Fruit fly (Drosophila melanogaster) whole organism, embryonic: ENCODE data around the gene CG4955.
A peak's percentile ranks its signal among the peaks of the same experiment; 100 is the strongest.

ENCODE experiments used
- Bgb ChIP-seq: fragments of 200-800 bp; sonication (Bioruptor generic); IDR thresholded peaks from 2 replicates; pipeline ENCODE4 v1.3.6; 2022; ENCODE audit warnings: missing biosample characterization, missing genetic modification characterization; ENCODE audit not compliant: partially characterized antibody
- CG10366 ChIP-seq: fragments of 200-800 bp; sonication (Bioruptor generic); IDR thresholded peaks from 2 replicates; pipeline ENCODE4 v1.3.6; 2022; ENCODE audit warnings: missing biosample characterization, missing genetic modification characterization
- CG10543 ChIP-seq: fragments of 200-800 bp; sonication (Bioruptor generic); optimal IDR thresholded peaks from 3 replicates; lab custom pipeline; 2017; ENCODE audit warnings: missing biosample characterization, mild to moderate bottlenecking, missing genetic modification characterization, moderate library complexity
- CG10979 ChIP-seq: fragments of 200-800 bp; sonication (Bioruptor generic); optimal IDR thresholded peaks from 2 replicates; lab custom pipeline; 2018; ENCODE audit warnings: missing biosample characterization, mild to moderate bottlenecking, missing genetic modification characterization, moderate library complexity
- CG11093 ChIP-seq: fragments of 200-800 bp; sonication (Bioruptor generic); IDR thresholded peaks from 3 replicates; pipeline ENCODE4 v1.3.6; 2022; ENCODE audit warnings: missing biosample characterization, missing genetic modification characterization
- CG11696 ChIP-seq: fragments of 200-800 bp; sonication (Bioruptor generic); IDR thresholded peaks from 2 replicates; pipeline ENCODE4 v1.3.6; 2022; ENCODE audit warnings: missing biosample characterization, missing genetic modification characterization
- CG13296 ChIP-seq: fragments of 200-800 bp; sonication (Bioruptor generic); optimal IDR thresholded peaks from 3 replicates; lab custom pipeline; 2018; ENCODE audit warnings: missing biosample characterization, mild to moderate bottlenecking, missing genetic modification characterization
- CG1529 ChIP-seq: fragments of 200-800 bp; sonication (Bioruptor generic); optimal IDR thresholded peaks from 3 replicates; lab custom pipeline; 2018; ENCODE audit warnings: missing biosample characterization, missing genetic modification characterization
- CG16779 ChIP-seq: fragments of 200-800 bp; sonication (Bioruptor generic); IDR thresholded peaks from 2 replicates; pipeline ENCODE4 v1.3.6; 2022; ENCODE audit warnings: missing biosample characterization, missing genetic modification characterization
- CG31365 ChIP-seq: fragments of 200-800 bp; sonication (Bioruptor generic); optimal IDR thresholded peaks from 2 replicates; lab custom pipeline; 2018; ENCODE audit warnings: missing biosample characterization, mild to moderate bottlenecking, missing genetic modification characterization
- CG32532 ChIP-seq: fragments of 200-800 bp; sonication (Bioruptor generic); IDR thresholded peaks from 2 replicates; pipeline ENCODE4 v1.3.6; 2022; ENCODE audit warnings: missing biosample characterization, missing genetic modification characterization
- CG3726 ChIP-seq: fragments of 200-800 bp; sonication (Bioruptor generic); IDR thresholded peaks from 3 replicates; pipeline ENCODE4, ENCODE4 v1.3.6; 2022; ENCODE audit warnings: missing biosample characterization, missing genetic modification characterization
- CG4282 ChIP-seq: fragments of 200-800 bp; sonication (Bioruptor generic); optimal IDR thresholded peaks from 2 replicates; lab custom pipeline; 2016; ENCODE audit warnings: missing biosample characterization, missing genetic modification characterization
- CG4854 ChIP-seq: fragments of 200-800 bp; sonication (Bioruptor generic); optimal IDR thresholded peaks from 2 replicates; lab custom pipeline; 2016; ENCODE audit warnings: missing biosample characterization, missing genetic modification characterization, inconsistent platforms
- CG6683 ChIP-seq: fragments of 200-800 bp; sonication (Bioruptor generic); optimal IDR thresholded peaks from 2 replicates; lab custom pipeline; 2017; ENCODE audit warnings: missing biosample characterization, mild to moderate bottlenecking, missing genetic modification characterization, missing genetic modification reagents
- CG7372 ChIP-seq: fragments of 200-800 bp; sonication (Bioruptor generic); IDR thresholded peaks from 2 replicates; pipeline ENCODE4 v1.3.6; 2022; ENCODE audit warnings: missing biosample characterization, missing genetic modification characterization
- Camta ChIP-seq: fragments of 200-800 bp; sonication (Bioruptor generic); optimal IDR thresholded peaks from 2 replicates; lab custom pipeline; 2016; ENCODE audit warnings: missing biosample characterization, missing genetic modification characterization
- Doc2 ChIP-seq: fragments of 200-800 bp; sonication (Bioruptor generic); IDR thresholded peaks from 2 replicates; pipeline ENCODE4 v1.3.6; 2022; ENCODE audit warnings: missing biosample characterization, missing genetic modification characterization
- Doc3 ChIP-seq: fragments of 200-800 bp; sonication (Bioruptor generic); IDR thresholded peaks from 3 replicates; pipeline ENCODE4 v1.3.6; 2022; ENCODE audit warnings: missing biosample characterization, missing genetic modification characterization; ENCODE audit not compliant: partially characterized antibody
- Ets65A ChIP-seq: fragments of 200-800 bp; sonication (Bioruptor generic); peaks from one replicate; lab custom pipeline; 2016; ENCODE audit warnings: missing biosample characterization, missing genetic modification characterization
- Fer3 ChIP-seq: fragments of 200-800 bp; sonication (Bioruptor generic); optimal IDR thresholded peaks from 2 replicates; lab custom pipeline; 2018; ENCODE audit warnings: missing biosample characterization, mild to moderate bottlenecking, missing genetic modification characterization, moderate library complexity
- Hmx ChIP-seq: fragments of 200-800 bp; sonication (Bioruptor generic); optimal IDR thresholded peaks from 2 replicates; lab custom pipeline; 2016; ENCODE audit warnings: missing biosample characterization, missing genetic modification characterization
- Jarid2 ChIP-seq: fragments of 200-800 bp; sonication (Bioruptor generic); optimal IDR thresholded peaks from 3 replicates; lab custom pipeline; 2017; ENCODE audit warnings: mild to moderate bottlenecking, missing biosample characterization, missing genetic modification reagents, missing genetic modification characterization
- Optix ChIP-seq: fragments of 200-800 bp; sonication (Bioruptor generic); IDR thresholded peaks from 3 replicates; pipeline ENCODE4 v1.3.6; 2022; ENCODE audit warnings: missing biosample characterization, missing genetic modification characterization
- Scr ChIP-seq: fragments of 200-800 bp; sonication (Bioruptor generic); IDR thresholded peaks from 2 replicates; pipeline ENCODE4 v1.3.6; 2022; ENCODE audit warnings: missing biosample characterization, missing genetic modification characterization; ENCODE audit not compliant: partially characterized antibody
- Tbp ChIP-seq: fragments of >200 bp; optimal IDR thresholded peaks from 2 replicates; lab custom pipeline; 2018; ENCODE audit warnings: missing biosample characterization, missing genetic modification characterization
- Xbp1 ChIP-seq: fragments of 200-800 bp; sonication (Bioruptor generic); optimal IDR thresholded peaks from 3 replicates; lab custom pipeline; 2016; ENCODE audit warnings: missing biosample characterization, mild to moderate bottlenecking, missing genetic modification characterization
- ase ChIP-seq: fragments of 200-800 bp; sonication (Bioruptor generic); IDR thresholded peaks from 3 replicates; pipeline ENCODE4 v1.3.6; 2022; ENCODE audit warnings: missing biosample characterization, missing genetic modification characterization
- az2 ChIP-seq: fragments of 200-800 bp; sonication (Bioruptor generic); optimal IDR thresholded peaks from 3 replicates; lab custom pipeline; 2016; ENCODE audit warnings: missing biosample characterization, missing genetic modification characterization
- caup ChIP-seq: fragments of 200-800 bp; sonication (Bioruptor generic); optimal IDR thresholded peaks from 3 replicates; lab custom pipeline; 2017; ENCODE audit warnings: missing biosample characterization, mild to moderate bottlenecking, missing genetic modification characterization, moderate library complexity; ENCODE audit not compliant: severe bottlenecking
- chinmo ChIP-seq: fragments of 200-800 bp; sonication (Bioruptor generic); IDR thresholded peaks from 4 replicates; pipeline ENCODE4 v1.3.6; 2022; ENCODE audit warnings: missing biosample characterization, missing genetic modification characterization; ENCODE audit not compliant: partially characterized antibody
- danr ChIP-seq: fragments of 200-800 bp; sonication (Bioruptor generic); IDR thresholded peaks from 2 replicates; pipeline ENCODE4 v1.3.6; 2022; ENCODE audit warnings: missing biosample characterization, missing genetic modification characterization
- dm ChIP-seq: fragments of 200-800 bp; sonication (Bioruptor generic); optimal IDR thresholded peaks from 3 replicates; lab custom pipeline; 2016; ENCODE audit warnings: missing biosample characterization, missing genetic modification characterization
- dysf ChIP-seq: fragments of 200-800 bp; sonication (Bioruptor generic); IDR thresholded peaks from 3 replicates; pipeline ENCODE4 v1.3.6; 2022; ENCODE audit warnings: missing biosample characterization, missing genetic modification characterization
- fd64A ChIP-seq: fragments of 200-800 bp; sonication (Bioruptor generic); optimal IDR thresholded peaks from 3 replicates; lab custom pipeline; 2018; ENCODE audit warnings: missing biosample characterization, mild to moderate bottlenecking, missing genetic modification characterization
- gem ChIP-seq: fragments of 200-800 bp; sonication (Bioruptor generic); optimal IDR thresholded peaks from 2 replicates; lab custom pipeline; 2019; ENCODE audit warnings: missing biosample characterization, mild to moderate bottlenecking, missing genetic modification characterization, moderate library complexity
- gsb-n ChIP-seq: fragments of 200-800 bp; sonication (Bioruptor generic); optimal IDR thresholded peaks from 3 replicates; lab custom pipeline; 2018; ENCODE audit warnings: missing biosample characterization, mild to moderate bottlenecking, missing genetic modification characterization
- ham ChIP-seq: fragments of 200-800 bp; sonication (Bioruptor generic); IDR thresholded peaks from 2 replicates; pipeline ENCODE4 v1.3.6; 2022; ENCODE audit warnings: missing biosample characterization, missing genetic modification characterization
- hkb ChIP-seq, 2 experiments: fragments of 200-800 bp in 1 of 2; fragments of >200 bp in 1 of 2; sonication (Bioruptor generic) in 1 of 2; IDR thresholded peaks in 1 of 2; optimal IDR thresholded peaks in 1 of 2; 2 replicates each; pipeline versions ENCODE4 v1.3.6 to Lab custom; 2017 to 2022; ENCODE audit warnings: missing biosample characterization in 1 of 2, missing genetic modification characterization in 1 of 2
- mirr ChIP-seq: fragments of 200-800 bp; sonication (Bioruptor generic); optimal IDR thresholded peaks from 3 replicates; lab custom pipeline; 2018; ENCODE audit warnings: missing biosample characterization, mild to moderate bottlenecking, missing genetic modification characterization
- nerfin-2 ChIP-seq: fragments of 200-800 bp; sonication (Bioruptor generic); IDR thresholded peaks from 2 replicates; pipeline ENCODE4 v1.3.6; 2022; ENCODE audit warnings: missing biosample characterization, missing genetic modification characterization; ENCODE audit not compliant: partially characterized antibody
- onecut ChIP-seq: fragments of 200-800 bp; sonication (Bioruptor generic); IDR thresholded peaks from 2 replicates; pipeline ENCODE4 v1.3.6; 2022; ENCODE audit warnings: missing biosample characterization, missing genetic modification characterization
- pnt ChIP-seq: fragments of 200-800 bp; sonication (Bioruptor generic); optimal IDR thresholded peaks from 3 replicates; lab custom pipeline; 2016; ENCODE audit warnings: missing biosample characterization, missing genetic modification characterization
- pum ChIP-seq: fragments of 200-800 bp; sonication (Bioruptor generic); optimal IDR thresholded peaks from 2 replicates; lab custom pipeline; 2016; ENCODE audit warnings: missing biosample characterization, missing genetic modification characterization
- slp2 ChIP-seq: fragments of 200-800 bp; sonication (Bioruptor generic); optimal IDR thresholded peaks from 2 replicates; lab custom pipeline; 2016; ENCODE audit warnings: missing biosample characterization, missing genetic modification characterization
- sr ChIP-seq: fragments of 200-800 bp; sonication (Bioruptor generic); IDR thresholded peaks from 3 replicates; pipeline ENCODE4 v1.3.6; 2022; ENCODE audit warnings: missing biosample characterization, missing genetic modification characterization
- tio ChIP-seq: fragments of 200-800 bp; sonication (Bioruptor generic); optimal IDR thresholded peaks from 2 replicates; lab custom pipeline; 2017; ENCODE audit warnings: missing biosample characterization, missing genetic modification characterization, inconsistent platforms
- toy ChIP-seq: fragments of 200-800 bp; sonication (Bioruptor generic); IDR thresholded peaks from 2 replicates; pipeline ENCODE4 v1.3.6; 2022; ENCODE audit warnings: missing biosample characterization, missing genetic modification characterization
- usp ChIP-seq: fragments of >200 bp; optimal IDR thresholded peaks from 2 replicates; lab custom pipeline; 2017; ENCODE audit warnings: missing biosample characterization, missing genetic modification characterization

Gene CG4955

DNA sequence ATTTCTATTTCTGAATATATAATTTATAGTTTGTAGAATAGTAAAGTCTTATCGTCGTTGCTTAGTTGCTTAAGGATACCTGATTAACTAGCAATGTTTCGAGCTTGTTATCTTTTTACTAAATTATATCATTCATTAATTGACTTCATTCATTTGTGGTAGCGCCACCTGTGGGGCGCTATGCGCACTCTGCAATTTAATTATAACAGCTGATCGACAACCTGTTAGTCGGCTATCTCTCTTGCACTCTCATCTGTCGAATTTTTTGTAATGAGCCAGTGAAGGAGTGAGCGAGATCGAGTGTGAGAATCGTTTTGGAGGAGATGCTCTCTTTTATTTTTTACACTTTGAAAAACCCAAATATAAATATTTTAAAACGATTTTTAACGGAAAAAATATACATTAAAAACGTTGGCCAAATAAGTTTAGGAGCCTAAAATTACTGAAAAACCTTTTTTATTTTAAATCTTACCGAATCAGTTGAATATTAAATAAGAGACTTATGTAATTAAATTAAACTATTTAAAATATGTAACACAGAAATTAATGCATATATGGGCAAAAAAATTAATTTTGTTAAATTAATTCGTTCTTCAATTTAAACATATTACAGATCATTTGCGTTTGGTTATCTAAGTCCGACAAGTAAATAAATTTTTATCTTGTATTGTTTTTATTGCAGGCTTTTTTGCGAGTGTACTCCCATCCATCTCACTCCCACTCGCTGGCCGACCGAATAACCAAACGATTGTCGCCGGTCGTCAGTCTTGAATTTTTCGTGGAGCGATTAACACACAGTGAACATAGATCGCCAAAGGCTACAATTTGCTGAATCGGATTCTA, 10.0 kb downstream of the CG4955 start, which contains the start of the genes CG16700 and CG4991 (continued):
- no peak for TF ChIP-seq mirr
- peak; percentile 66 for TF ChIP-seq caup (GFP tag; lab: Kevin White, UChicago)
- TF ChIP-seq CG11093 (GFP tag; lab: Robert Waterston, UW), result peak; percentile 39; the same call in 1 of the 3 replicates
- TF ChIP-seq az2, result peak; percentile 76
- peak; percentile 71 for TF ChIP-seq Fer3
- no peak for TF ChIP-seq pum
- no peak for TF ChIP-seq Optix
- TF ChIP-seq slp2 (GFP tag; lab: Kevin White, UChicago), result no peak
- TF ChIP-seq Scr (GFP tag; lab: Robert Waterston, UW), result no peak
- peak; percentile 78 for TF ChIP-seq CG10543 (GFP tag; lab: Kevin White, UChicago)
- no peak for TF ChIP-seq Bgb (GFP tag; lab: Robert Waterston, UW)
- peak; percentile 66 for TF ChIP-seq CG6683
- no peak for TF ChIP-seq fd64A (GFP tag; lab: Kevin White, UChicago)
- no peak for TF ChIP-seq ham
- TF ChIP-seq tio (GFP tag; lab: Kevin White, UChicago), result peak; percentile 83
- peak; percentile 59; the same call in 2 of the 3 replicates for TF ChIP-seq ase (GFP tag; lab: Robert Waterston, UW)
- TF ChIP-seq CG31365 (tag; lab: Kevin White, UChicago), result no peak
- TF ChIP-seq Doc2, result no peak
- peak; percentile 82 for TF ChIP-seq CG13296 (GFP tag; lab: Kevin White, UChicago)
- no peak for TF ChIP-seq nerfin-2 (GFP tag; lab: Robert Waterston, UW)
- TF ChIP-seq danr (GFP tag; lab: Robert Waterston, UW), result peak; percentile 72
- peak; percentile 24; the same call in 1 of the 2 replicates for TF ChIP-seq onecut (GFP tag; lab: Robert Waterston, UW)
- 0 out of 2 replicates have a peak, but pooled peaks have one; percentile 31 for TF ChIP-seq CG11696 (GFP tag; lab: Robert Waterston, UW)
- TF ChIP-seq Camta, result peak; percentile 36
- TF ChIP-seq Hmx (GFP tag; lab: Kevin White, UChicago), result no peak
- no peak for TF ChIP-seq dm (GFP tag; lab: Kevin White, UChicago)
- TF ChIP-seq Tbp (GFP tag; lab: Kevin White, UChicago), result no peak
- TF ChIP-seq gsb-n (tag; lab: Kevin White, UChicago), result peak; percentile 75
- 0 out of 2 replicates have a peak, but pooled peaks have one; percentile 27 for TF ChIP-seq toy (GFP tag; lab: Robert Waterston, UW)
- TF ChIP-seq CG1529, result peak; percentile 66
- no peak for TF ChIP-seq CG4282 (GFP tag; lab: Kevin White, UChicago)
- TF ChIP-seq sr, result no peak; the same call in 2 of the 3 replicates
- TF ChIP-seq pnt (GFP tag; lab: Kevin White, UChicago), result no peak
- 0 out of 4 replicates have a peak, but pooled peaks have one; percentile 43 for TF ChIP-seq chinmo
- no peak for TF ChIP-seq CG16779 (GFP tag; lab: Robert Waterston, UW)
- no peak for TF ChIP-seq CG4854 (GFP tag; lab: Kevin White, UChicago)
- no peak for TF ChIP-seq Doc3 (GFP tag; lab: Robert Waterston, UW)
- TF ChIP-seq CG7372 (GFP tag; lab: Robert Waterston, UW), result peak; percentile 67
- TF ChIP-seq CG3726 (GFP tag; lab: Robert Waterston, UW), result no peak
- peak; percentile 85 for TF ChIP-seq dysf (GFP tag; lab: Robert Waterston, UW)
- no peak for TF ChIP-seq usp
- TF ChIP-seq Xbp1 (GFP tag; lab: Kevin White, UChicago), result peak; percentile 69
- peak; percentile 79 for TF ChIP-seq CG32532 (GFP tag; lab: Robert Waterston, UW)
- peak; percentile 82 for TF ChIP-seq CG10979 (tag; lab: Kevin White, UChicago)
- peak; percentile 46 for TF ChIP-seq CG10366 (GFP tag; lab: Robert Waterston, UW)
- TF ChIP-seq hkb (optimal IDR thresholded peaks at IDR 0.05; lab: Kevin White, UChicago), result no peak
- peak; percentile 31; the same call in 1 of the 2 replicates for TF ChIP-seq hkb (GFP tag; IDR thresholded peaks at IDR 0.05; lab: Robert Waterston, UW)
- peak; percentile 93 for TF ChIP-seq gem (tag; lab: Kevin White, UChicago)
- no peak for TF ChIP-seq Ets65A
- peak; percentile 11 for TF ChIP-seq Jarid2 (GFP tag; lab: Kevin White, UChicago)
